Fruit fly (Drosophila melanogaster) whole organism, prepupa: ENCODE data around the gene Gnpnat.
A peak's percentile ranks its signal among the peaks of the same experiment; 100 is the strongest.

Experiments used
- CG10631 ChIP-seq: fragments of 200-800 bp; sonication (Bioruptor generic); optimal IDR thresholded peaks from 2 replicates; lab custom pipeline; 2016; ENCODE audit warnings: missing biosample characterization, missing genetic modification characterization
- CG10669 ChIP-seq: fragments of 200-800 bp; sonication (Bioruptor generic); optimal IDR thresholded peaks from 3 replicates; lab custom pipeline; 2018; ENCODE audit warnings: missing biosample characterization, mild to moderate bottlenecking, missing genetic modification characterization, moderate library complexity
- CG11762 ChIP-seq: fragments of 200-800 bp; sonication (Bioruptor generic); optimal IDR thresholded peaks from 3 replicates; lab custom pipeline; 2016; ENCODE audit warnings: missing biosample characterization, missing genetic modification characterization; ENCODE audit not compliant: insufficient read depth
- CG11902 ChIP-seq: fragments of 200-800 bp; sonication (Bioruptor generic); optimal IDR thresholded peaks from 3 replicates; lab custom pipeline; 2016; ENCODE audit warnings: missing biosample characterization, missing genetic modification characterization
- CG1621 ChIP-seq: fragments of 200-800 bp; sonication (Bioruptor generic); optimal IDR thresholded peaks from 3 replicates; lab custom pipeline; 2018; ENCODE audit warnings: missing biosample characterization, mild to moderate bottlenecking, missing genetic modification characterization
- CG16779 ChIP-seq: fragments of 200-800 bp; sonication (Bioruptor generic); optimal IDR thresholded peaks from 3 replicates; lab custom pipeline; 2017; ENCODE audit warnings: missing biosample characterization, mild to moderate bottlenecking, missing genetic modification characterization
- CG32006 ChIP-seq: fragments of 200-800 bp; sonication (Bioruptor generic); optimal IDR thresholded peaks from 3 replicates; lab custom pipeline; 2017; ENCODE audit warnings: missing biosample characterization, mild to moderate bottlenecking, missing genetic modification characterization
- CG34406 ChIP-seq: fragments of 200-800 bp; sonication (Bioruptor generic); optimal IDR thresholded peaks from 3 replicates; lab custom pipeline; 2016; ENCODE audit warnings: missing biosample characterization, missing genetic modification characterization
- CG4318 ChIP-seq: fragments of 200-800 bp; sonication (Bioruptor generic); optimal IDR thresholded peaks from 3 replicates; lab custom pipeline; 2017; ENCODE audit warnings: missing biosample characterization, mild to moderate bottlenecking, missing genetic modification characterization
- CG6163 ChIP-seq: fragments of 200-800 bp; sonication (Bioruptor generic); IDR thresholded peaks from 3 replicates; pipeline ENCODE4 v1.3.6; 2022; ENCODE audit warnings: missing biosample characterization, missing genetic modification characterization
- CG6276 ChIP-seq: fragments of 200-800 bp; sonication (Bioruptor generic); optimal IDR thresholded peaks from 2 replicates; lab custom pipeline; 2017; ENCODE audit warnings: missing biosample characterization, mild to moderate bottlenecking, missing genetic modification characterization
- CG6792 ChIP-seq: fragments of 200-800 bp; sonication (Bioruptor generic); optimal IDR thresholded peaks from 3 replicates; lab custom pipeline; 2016; ENCODE audit warnings: missing biosample characterization, missing genetic modification characterization
- CG6854 ChIP-seq: fragments of 200-800 bp; sonication (Bioruptor generic); optimal IDR thresholded peaks from 2 replicates; lab custom pipeline; 2017; ENCODE audit warnings: missing biosample characterization, mild to moderate bottlenecking, missing genetic modification characterization
- CG7368 ChIP-seq: fragments of 200-800 bp; sonication (Bioruptor generic); optimal IDR thresholded peaks from 3 replicates; lab custom pipeline; 2016; ENCODE audit warnings: missing biosample characterization, missing genetic modification characterization
- CG8119 ChIP-seq: fragments of 200-800 bp; sonication (Bioruptor generic); IDR thresholded peaks from 3 replicates; pipeline ENCODE4 v1.3.6; 2022; ENCODE audit warnings: missing biosample characterization, missing genetic modification characterization
- CG8319 ChIP-seq: fragments of 200-800 bp; sonication (Bioruptor generic); optimal IDR thresholded peaks from 3 replicates; lab custom pipeline; 2016; ENCODE audit warnings: missing biosample characterization, missing genetic modification characterization
- CG8632 ChIP-seq: fragments of 200-800 bp; sonication (Bioruptor generic); optimal IDR thresholded peaks from 3 replicates; lab custom pipeline; 2016; ENCODE audit warnings: missing biosample characterization, missing genetic modification characterization
- CG9139 ChIP-seq: fragments of 200-800 bp; sonication (Bioruptor generic); optimal IDR thresholded peaks from 3 replicates; lab custom pipeline; 2017; ENCODE audit warnings: missing biosample characterization, mild to moderate bottlenecking, missing genetic modification characterization
- Eip75B ChIP-seq: fragments of 200-800 bp; sonication (Bioruptor generic); optimal IDR thresholded peaks from 3 replicates; lab custom pipeline; 2016; ENCODE audit warnings: missing biosample characterization, missing genetic modification characterization
- Eip78C ChIP-seq: fragments of 200-800 bp; sonication (Bioruptor generic); peaks from one replicate; lab custom pipeline; 2016; ENCODE audit warnings: missing biosample characterization, missing genetic modification characterization
- Ets96B ChIP-seq: fragments of 200-800 bp; optimal IDR thresholded peaks from 2 replicates; lab custom pipeline; 2019; ENCODE audit warnings: missing biosample characterization, mild to moderate bottlenecking, missing genetic modification characterization, moderate library complexity
- Hr39 ChIP-seq: fragments of 200-800 bp; sonication (Bioruptor generic); optimal IDR thresholded peaks from 2 replicates; lab custom pipeline; 2016; ENCODE audit warnings: missing biosample characterization, missing genetic modification characterization
- Hr4 ChIP-seq: fragments of 200-800 bp; sonication (Bioruptor generic); optimal IDR thresholded peaks from 3 replicates; lab custom pipeline; 2016; ENCODE audit warnings: missing biosample characterization, missing genetic modification characterization
- Lpt ChIP-seq: fragments of 200-800 bp; sonication (Bioruptor generic); optimal IDR thresholded peaks from 3 replicates; lab custom pipeline; 2016; ENCODE audit warnings: missing biosample characterization, missing genetic modification characterization
- Smox ChIP-seq: fragments of 200-800 bp; sonication (Bioruptor generic); optimal IDR thresholded peaks from 3 replicates; lab custom pipeline; 2016; ENCODE audit warnings: missing biosample characterization, missing genetic modification characterization
- Sox102F ChIP-seq: fragments of 200-800 bp; sonication (Bioruptor generic); optimal IDR thresholded peaks from 2 replicates; lab custom pipeline; 2016; ENCODE audit warnings: missing biosample characterization, mild to moderate bottlenecking, missing genetic modification characterization
- Sox14 ChIP-seq: fragments of 200-800 bp; sonication (Bioruptor generic); optimal IDR thresholded peaks from 3 replicates; lab custom pipeline; 2016; ENCODE audit warnings: missing biosample characterization, missing genetic modification characterization
- Sox15 ChIP-seq: fragments of 200-800 bp; sonication (Bioruptor generic); optimal IDR thresholded peaks from 3 replicates; lab custom pipeline; 2016; ENCODE audit warnings: missing biosample characterization, missing genetic modification characterization
- achi ChIP-seq: fragments of 200-800 bp; sonication (Bioruptor generic); optimal IDR thresholded peaks from 3 replicates; lab custom pipeline; 2016; ENCODE audit warnings: missing biosample characterization, missing genetic modification characterization
- cyc ChIP-seq: fragments of 200-800 bp; sonication (Bioruptor generic); optimal IDR thresholded peaks from 3 replicates; lab custom pipeline; 2016; ENCODE audit warnings: missing biosample characterization, missing genetic modification characterization
- dsx ChIP-seq: fragments of 200-800 bp; optimal IDR thresholded peaks from 3 replicates; lab custom pipeline; 2019; ENCODE audit warnings: missing biosample characterization, mild to moderate bottlenecking, missing genetic modification characterization, moderate library complexity; ENCODE audit not compliant: poor library complexity, severe bottlenecking
- eg ChIP-seq: fragments of 200-800 bp; sonication (Bioruptor generic); IDR thresholded peaks from 3 replicates; pipeline ENCODE4 v1.3.6; 2022; ENCODE audit warnings: missing biosample characterization, missing genetic modification characterization
- fd59A ChIP-seq: fragments of 200-800 bp; sonication (Bioruptor generic); optimal IDR thresholded peaks from 2 replicates; lab custom pipeline; 2017; ENCODE audit warnings: missing biosample characterization, mild to moderate bottlenecking, missing genetic modification characterization, missing genetic modification reagents
- fd85E ChIP-seq: fragments of 200-800 bp; sonication (Bioruptor generic); optimal IDR thresholded peaks from 3 replicates; lab custom pipeline; 2016; ENCODE audit warnings: missing biosample characterization, missing genetic modification characterization
- lz ChIP-seq: fragments of 200-800 bp; sonication (Bioruptor generic); optimal IDR thresholded peaks from 3 replicates; lab custom pipeline; 2016; ENCODE audit warnings: missing biosample characterization, missing genetic modification characterization
- net ChIP-seq: fragments of 200-800 bp; sonication (Bioruptor generic); optimal IDR thresholded peaks from 3 replicates; lab custom pipeline; 2016; ENCODE audit warnings: missing biosample characterization, missing genetic modification characterization
- pdm3 ChIP-seq: fragments of 200-800 bp; sonication (Bioruptor generic); optimal IDR thresholded peaks from 3 replicates; lab custom pipeline; 2016; ENCODE audit warnings: missing biosample characterization, missing genetic modification characterization
- spab ChIP-seq: fragments of 200-800 bp; sonication (Bioruptor generic); optimal IDR thresholded peaks from 2 replicates; lab custom pipeline; 2017; ENCODE audit warnings: missing biosample characterization, mild to moderate bottlenecking, missing genetic modification characterization, missing genetic modification reagents
- ss ChIP-seq, 2 experiments: fragments of 200-800 bp; sonication (Bioruptor generic); optimal IDR thresholded peaks; 2 replicates in 1 of 2; 3 replicates in 1 of 2; lab custom pipeline; 2017 to 2018; ENCODE audit warnings: mild to moderate bottlenecking in 2 of 2, missing biosample characterization in 2 of 2, missing genetic modification characterization in 2 of 2, moderate library complexity in 1 of 2
- svp ChIP-seq: fragments of 200-800 bp; sonication (Bioruptor generic); peaks from one replicate; lab custom pipeline; 2016; ENCODE audit warnings: missing biosample characterization, missing genetic modification characterization

Gnpnat gene

dm6 chr3R:29690539-29690852 is 47.6 kb upstream of the Gnpnat start (continued):
- TF ChIP-seq Lpt = no peak
- TF ChIP-seq CG11902 (GFP tag; lab: Kevin White, UChicago) = peak; percentile 32
- TF ChIP-seq fd59A (GFP tag; lab: Kevin White, UChicago) = peak; percentile 55
- peak; percentile 90 for TF ChIP-seq Eip78C (GFP tag; lab: Kevin White, UChicago)
- TF ChIP-seq CG16779 (tag; lab: Kevin White, UChicago) = no peak
- peak; percentile 58 for TF ChIP-seq Hr4 (GFP tag; lab: Kevin White, UChicago)
- peak; percentile 31 for TF ChIP-seq CG8632 (GFP tag; lab: Kevin White, UChicago)
- TF ChIP-seq cyc (GFP tag; lab: Kevin White, UChicago) = peak; percentile 30
- peak; percentile 42 for TF ChIP-seq net (GFP tag; lab: Kevin White, UChicago)
- peak; percentile 37 for TF ChIP-seq spab (GFP tag; lab: Kevin White, UChicago)
- TF ChIP-seq fd85E (GFP tag; lab: Kevin White, UChicago) = no peak
- peak; percentile 52 for TF ChIP-seq CG1621 (tag; lab: Kevin White, UChicago)
- TF ChIP-seq CG10631 (GFP tag; lab: Kevin White, UChicago) = peak; percentile 35
- TF ChIP-seq Smox = peak; percentile 15
- TF ChIP-seq CG6854 (GFP tag; lab: Kevin White, UChicago) = no peak
- no peak for TF ChIP-seq CG9139
- no peak for TF ChIP-seq CG11762 (GFP tag; lab: Kevin White, UChicago)
- no peak for TF ChIP-seq ss (GFP tag; optimal IDR thresholded peaks at IDR 0.05; lab: Kevin White, UChicago)
- peak; percentile 31 for TF ChIP-seq lz (GFP tag; lab: Kevin White, UChicago)
- TF ChIP-seq Sox15 = peak; percentile 16
- peak; percentile 31 for TF ChIP-seq Hr39 (GFP tag; lab: Kevin White, UChicago)
- no peak for TF ChIP-seq dsx (GFP tag; lab: Kevin White, UChicago)
- peak; percentile 36 for TF ChIP-seq CG6276 (GFP tag; lab: Kevin White, UChicago)
- TF ChIP-seq Ets96B (tag; lab: Kevin White, UChicago) = peak; percentile 71
- TF ChIP-seq CG10669 (GFP tag; lab: Kevin White, UChicago) = peak; percentile 62

DNA sequence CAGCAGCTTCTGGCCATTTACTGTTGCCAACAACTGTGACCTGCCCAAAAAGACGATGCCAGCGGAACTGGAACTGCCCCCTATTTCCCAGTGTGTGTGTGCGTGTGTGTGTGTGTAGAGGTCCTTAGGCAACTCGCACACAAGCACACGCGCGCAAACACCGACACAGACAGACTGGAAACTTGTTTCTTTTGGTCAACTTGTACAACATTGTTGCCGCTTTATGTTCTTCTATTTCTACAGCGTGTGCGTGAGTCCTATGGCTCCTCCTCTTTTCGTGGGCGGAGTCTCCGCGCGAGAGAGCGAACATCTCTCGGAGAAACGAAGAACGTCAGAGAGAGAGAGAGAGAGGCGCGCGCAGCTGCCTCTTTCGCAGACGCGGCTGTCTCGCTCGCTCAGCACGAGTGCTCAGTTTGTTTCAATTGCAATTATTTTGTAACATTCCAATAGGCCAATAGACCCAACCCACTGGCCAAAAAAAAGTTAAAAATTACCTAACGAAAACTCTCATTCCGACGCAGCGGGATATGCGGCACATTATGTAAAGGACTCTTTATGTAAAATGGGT is 47.0 kb upstream of the Gnpnat start:
- TF ChIP-seq CG7368 (GFP tag; lab: Kevin White, UChicago) = no peak
- no peak for TF ChIP-seq spab (GFP tag; lab: Kevin White, UChicago)
- TF ChIP-seq eg (GFP tag; lab: Robert Waterston, UW) = 0 out of 3 replicates have a peak, but pooled peaks have one; percentile 19
- no peak for TF ChIP-seq svp (GFP tag; lab: Kevin White, UChicago)
- TF ChIP-seq dsx (GFP tag; lab: Kevin White, UChicago) = peak; percentile 100
- 0 out of 3 replicates have a peak, but pooled peaks have one; percentile 5 for TF ChIP-seq CG6163 (GFP tag; lab: Robert Waterston, UW)

dm6 chr3R:29692009-29692641 is 46.0 kb upstream of the Gnpnat start, which contains the start of gene dmrt99B:
Gene dmrt99B (plus strand): TSS chr3R:29692591.
- TF ChIP-seq CG6792 (GFP tag; lab: Kevin White, UChicago) = no peak
- TF ChIP-seq eg (GFP tag; lab: Robert Waterston, UW) = 0 out of 3 replicates have a peak, but pooled peaks have one; percentile 20
- peak; percentile 43 for TF ChIP-seq dsx (GFP tag; lab: Kevin White, UChicago)
- TF ChIP-seq Sox14 (GFP tag; lab: Kevin White, UChicago) = peak; percentile 29

DNA sequence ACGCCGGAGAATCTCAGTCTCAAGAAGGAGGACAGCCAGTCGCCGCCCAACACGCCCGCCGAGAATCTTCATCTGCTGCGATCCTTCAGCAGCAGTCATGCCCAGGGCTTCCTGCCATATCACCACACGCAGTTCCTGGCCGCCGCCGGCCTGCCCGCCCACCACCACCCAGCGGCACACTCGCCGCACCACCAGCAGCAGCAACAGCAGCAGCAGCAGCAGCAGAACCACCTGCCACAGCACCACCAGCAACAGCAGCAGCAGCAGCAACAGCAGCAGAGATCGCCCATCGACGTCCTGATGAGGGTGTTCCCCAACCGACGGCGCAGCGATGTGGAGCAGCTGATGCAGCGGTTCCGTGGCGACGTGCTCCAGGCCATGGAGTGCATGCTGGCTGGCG is 42.3 kb upstream of the Gnpnat start:
- TF ChIP-seq CG11902 (GFP tag; lab: Kevin White, UChicago) (no peak), CG6276 (GFP tag; lab: Kevin White, UChicago) (no peak), CG7368 (GFP tag; lab: Kevin White, UChicago) (no peak), lz (GFP tag; lab: Kevin White, UChicago) (no peak), CG16779 (tag; lab: Kevin White, UChicago) (no peak), spab (GFP tag; lab: Kevin White, UChicago) (no peak), CG8319 (GFP tag; lab: Kevin White, UChicago) (no peak), Eip75B (GFP tag; lab: Kevin White, UChicago) (no peak), CG11762 (GFP tag; lab: Kevin White, UChicago) (no peak), pdm3 (GFP tag; lab: Kevin White, UChicago) (no peak), Lpt (no peak), CG8119 (GFP tag; lab: Robert Waterston, UW) (no peak), CG8632 (GFP tag; lab: Kevin White, UChicago) (no peak), CG4318 (GFP tag; lab: Kevin White, UChicago) (no peak), CG32006 (GFP tag; lab: Kevin White, UChicago) (no peak), achi (GFP tag; lab: Kevin White, UChicago) (no peak), cyc (GFP tag; lab: Kevin White, UChicago) (no peak), Ets96B (tag; lab: Kevin White, UChicago) (no peak), CG34406 (GFP tag; lab: Kevin White, UChicago) (no peak), Sox102F (GFP tag; lab: Kevin White, UChicago) (no peak)
- TF ChIP-seq, all 60 proteins: peak for 0
